Fruit fly (Drosophila melanogaster): ENCODE data around the gene CG5116.

Gene CG5116

dm6 chr3R:25490778-25491664, 8.1 kb downstream of the CG5116 start, which contains the start of the genes Gnpat and CG5112 (continued):
- TF ChIP-seq CG30020 (tag; optimal IDR thresholded peaks at IDR 0.05) = peak; percentile 72
- peak; percentile 55 for TF ChIP-seq CHES-1-like (GFP tag; optimal IDR thresholded peaks at IDR 0.05)
- TF ChIP-seq Ets97D (GFP tag; optimal IDR thresholded peaks at IDR 0.05) = peak; percentile 59
- TF ChIP-seq CG1602 (GFP tag; optimal IDR thresholded peaks at IDR 0.05) = peak; percentile 52
- peak; percentile 19 for TF ChIP-seq CG10431 (GFP tag; optimal IDR thresholded peaks at IDR 0.05)
- TF ChIP-seq repo (GFP tag; optimal IDR thresholded peaks at IDR 0.05) = peak; percentile 60
- TF ChIP-seq CG15479 (GFP tag; optimal IDR thresholded peaks at IDR 0.05) = no peak
- TF ChIP-seq Mrtf (GFP tag; IDR thresholded peaks at IDR 0.05) = peak; percentile 80
- no peak for TF ChIP-seq klu (GFP tag; IDR thresholded peaks at IDR 0.05)
- TF ChIP-seq gce (GFP tag; IDR thresholded peaks at IDR 0.05) = peak; percentile 38; the same call in 1 of the 3 replicates
- peak; percentile 41; the same call in 1 of the 3 replicates for TF ChIP-seq mld (GFP tag; IDR thresholded peaks at IDR 0.05; ENCODE audit: partially characterized antibody)
- peak; percentile 60; the same call in 2 of the 3 replicates for TF ChIP-seq zfh1 (GFP tag; IDR thresholded peaks at IDR 0.05)
- peak; percentile 23 for TF ChIP-seq CG3281 (GFP tag; optimal IDR thresholded peaks at IDR 0.05)
- TF ChIP-seq ind (GFP tag; optimal IDR thresholded peaks at IDR 0.05) = peak; percentile 55
- TF ChIP-seq CG6272 (GFP tag; IDR thresholded peaks at IDR 0.05) = peak; percentile 70
- TF ChIP-seq tll (GFP tag; optimal IDR thresholded peaks at IDR 0.05) = no peak
- TF ChIP-seq cad (GFP tag; optimal IDR thresholded peaks at IDR 0.05) = no peak
- TF ChIP-seq gt (GFP tag; IDR thresholded peaks at IDR 0.05) = no peak
- peak; percentile 27 for TF ChIP-seq Fer2 (tag; optimal IDR thresholded peaks at IDR 0.05)
- TF ChIP-seq CG10209 (GFP tag; optimal IDR thresholded peaks at IDR 0.05) = peak; percentile 22
- peak; percentile 54 for TF ChIP-seq NC2β (GFP tag; optimal IDR thresholded peaks at IDR 0.05)
- TF ChIP-seq Meics (GFP tag; optimal IDR thresholded peaks at IDR 0.05) = peak; percentile 65
- peak; percentile 46 for TF ChIP-seq trem (tag; optimal IDR thresholded peaks at IDR 0.05)
- peak; percentile 45 to 80 for TF ChIP-seq Hr51 (GFP tag; optimal IDR thresholded peaks at IDR 0.05)
- no peak for TF ChIP-seq tup (GFP tag; optimal IDR thresholded peaks at IDR 0.05)
- no peak for TF ChIP-seq Deaf1 (tag; optimal IDR thresholded peaks at IDR 0.05)
- TF ChIP-seq Dp (GFP tag; optimal IDR thresholded peaks at IDR 0.05) = peak; percentile 13
- peak; percentile 78 for TF ChIP-seq HLHmδ (GFP tag; optimal IDR thresholded peaks at IDR 0.05)
- peak; percentile 69 for TF ChIP-seq Ptx1 (GFP tag; IDR thresholded peaks at IDR 0.05)
- TF ChIP-seq Oli (tag; optimal IDR thresholded peaks at IDR 0.05) = no peak
- TF ChIP-seq chinmo (GFP tag; IDR thresholded peaks at IDR 0.05; ENCODE audit: partially characterized antibody) = no peak
- TF ChIP-seq CG12236 (GFP tag; optimal IDR thresholded peaks at IDR 0.05) = no peak
- TF ChIP-seq CG3163 (GFP tag; optimal IDR thresholded peaks at IDR 0.05) = no peak
- no peak for TF ChIP-seq CG8281 (tag; optimal IDR thresholded peaks at IDR 0.05)
- peak; percentile 47; the same call in 2 of the 3 replicates for TF ChIP-seq CG14050 (GFP tag; IDR thresholded peaks at IDR 0.05)
- TF ChIP-seq CG9932 (GFP tag; IDR thresholded peaks at IDR 0.05) = peak; percentile 90
- TF ChIP-seq grn (GFP tag; optimal IDR thresholded peaks at IDR 0.05) = no peak
- TF ChIP-seq E2f1 (GFP tag; IDR thresholded peaks at IDR 0.05) = peak; percentile 59
- TF ChIP-seq Dll (GFP tag; IDR thresholded peaks at IDR 0.05; ENCODE audit: partially characterized antibody) = peak; percentile 69; the same call in 3 of the 4 replicates
- TF ChIP-seq pfk (GFP tag; optimal IDR thresholded peaks at IDR 0.05) = peak; percentile 37
- TF ChIP-seq CG12659 (GFP tag; optimal IDR thresholded peaks at IDR 0.05) = peak; percentile 66
- peak; percentile 86 for TF ChIP-seq Dbx (GFP tag; IDR thresholded peaks at IDR 0.05)
- TF ChIP-seq D19B (GFP tag; optimal IDR thresholded peaks at IDR 0.05) = peak; percentile 34
- no peak for TF ChIP-seq org-1 (GFP tag; optimal IDR thresholded peaks at IDR 0.05)
- no peak for TF ChIP-seq Hand (GFP tag; optimal IDR thresholded peaks at IDR 0.05)
- TF ChIP-seq Oaz (GFP tag; IDR thresholded peaks at IDR 0.05) = peak; percentile 48; the same call in 1 of the 2 replicates
- no peak for TF ChIP-seq ab (GFP tag; optimal IDR thresholded peaks at IDR 0.05)
- peak; percentile 28 for TF ChIP-seq Fer1 (GFP tag; optimal IDR thresholded peaks at IDR 0.05)

Data from whole organism, embryonic.